Worm (Caenorhabditis elegans) whole organism, L1 larva: ENCODE data around the gene csn-4.
A peak's percentile ranks its signal among the peaks of the same experiment; 100 is the strongest.

ENCODE experiments used
- aly-2 ChIP-seq: fragments of 150-350 bp; optimal IDR thresholded peaks from 2 replicates; lab custom pipeline; 2014; ENCODE audit warnings: missing biosample characterization, missing genetic modification characterization
- blmp-1 ChIP-seq: fragments of 150-350 bp; optimal IDR thresholded peaks from 2 replicates; lab custom pipeline; 2014; ENCODE audit warnings: missing biosample characterization, missing genetic modification characterization
- ceh-90 ChIP-seq: sonication (generic microtip); optimal IDR thresholded peaks from 2 replicates; lab custom pipeline; 2016; ENCODE audit warnings: missing genetic modification characterization, missing compliant biosample characterization
- ces-1 ChIP-seq: fragments of 150-350 bp; optimal IDR thresholded peaks from 2 replicates; lab custom pipeline; 2014; ENCODE audit warnings: missing biosample characterization, missing genetic modification reagents, missing genetic modification characterization
- egl-27 ChIP-seq, 2 experiments: fragments of 150-350 bp in 1 of 2; sonication (generic microtip); optimal IDR thresholded peaks; 3 replicates each; lab custom pipeline; 2017 to 2018; ENCODE audit warnings: missing biosample characterization in 2 of 2, missing genetic modification characterization in 2 of 2, missing genetic modification reagents in 2 of 2
- mdl-1 ChIP-seq, 2 experiments: fragments of 150-350 bp; optimal IDR thresholded peaks; 2 replicates each; lab custom pipeline; 2014 to 2017; ENCODE audit warnings: missing biosample characterization in 2 of 2, missing genetic modification characterization in 2 of 2, inconsistent platforms in 1 of 2
- nhr-47 ChIP-seq: sonication (generic microtip); optimal IDR thresholded peaks from 2 replicates; lab custom pipeline; 2016; ENCODE audit warnings: mild to moderate bottlenecking, missing genetic modification characterization, moderate library complexity, missing compliant biosample characterization
- pax-3 ChIP-seq: fragments of 200-800 bp; sonication (Bioruptor generic); optimal IDR thresholded peaks from 2 replicates; lab custom pipeline; 2018; ENCODE audit warnings: mild to moderate bottlenecking, missing genetic modification characterization, moderate library complexity, missing compliant biosample characterization
- unc-30 ChIP-seq: sonication (generic microtip); optimal IDR thresholded peaks from 2 replicates; lab custom pipeline; 2017; ENCODE audit warnings: missing biosample characterization, missing genetic modification characterization

ce11 chrIV:1070383-1070782 lies 16.4 kb downstream of the csn-4 start:
- peak; percentile 1 for TF ChIP-seq blmp-1 (tag; lab: Kevin White, UChicago)
- peak; percentile 85 for TF ChIP-seq nhr-47
- TF ChIP-seq aly-2 (tag; lab: Kevin White, UChicago): peak; percentile 60
- no peak for TF ChIP-seq ceh-90 (tag; lab: Kevin White, UChicago)
- peak; percentile 38 to 67 for TF ChIP-seq egl-27 (tag; optimal IDR thresholded peaks at IDR 0.05; lab: Kevin White, UChicago)
- TF ChIP-seq mdl-1 (tag; optimal IDR thresholded peaks at IDR 0.05; lab: Kevin White, UChicago): peak in 1 of 2 experiments; percentile 64
- TF ChIP-seq pax-3 (tag; lab: Kevin White, UChicago): peak; percentile 61
- no peak for TF ChIP-seq ces-1 (GFP tag; lab: Kevin White, UChicago)
- peak; percentile 89 for TF ChIP-seq unc-30 (tag; lab: Kevin White, UChicago)
